Fruit fly (Drosophila melanogaster) whole organism: Measurements from ENCODE around the gene Atox1.
A peak's percentile ranks its signal among the peaks of the same experiment; 100 is the strongest.

ENCODE experiments used
- CG8478 ChIP-seq: fragments of >200 bp; optimal IDR thresholded peaks from 2 replicates; lab custom pipeline; 2018; ENCODE audit warnings: inconsistent platforms
- Dll ChIP-seq: fragments of >200 bp; optimal IDR thresholded peaks from 2 replicates; lab custom pipeline; 2017
- EcR ChIP-seq, 2 experiments: fragments of >200 bp; optimal IDR thresholded peaks; 2 replicates each; lab custom pipeline; 2017; ENCODE audit warnings: missing biosample characterization in 2 of 2, missing genetic modification characterization in 2 of 2, missing genetic modification reagents in 2 of 2
- pan ChIP-seq: fragments of >200 bp; optimal IDR thresholded peaks from 2 replicates; lab custom pipeline; 2017
- psq ChIP-seq: fragments of >200 bp; optimal IDR thresholded peaks from 2 replicates; lab custom pipeline; 2017
- usp ChIP-seq: fragments of >200 bp; optimal IDR thresholded peaks from 2 replicates; lab custom pipeline; 2017; ENCODE audit warnings: missing biosample characterization, missing genetic modification characterization, mixed read lengths

The Atox1 gene

DNA sequence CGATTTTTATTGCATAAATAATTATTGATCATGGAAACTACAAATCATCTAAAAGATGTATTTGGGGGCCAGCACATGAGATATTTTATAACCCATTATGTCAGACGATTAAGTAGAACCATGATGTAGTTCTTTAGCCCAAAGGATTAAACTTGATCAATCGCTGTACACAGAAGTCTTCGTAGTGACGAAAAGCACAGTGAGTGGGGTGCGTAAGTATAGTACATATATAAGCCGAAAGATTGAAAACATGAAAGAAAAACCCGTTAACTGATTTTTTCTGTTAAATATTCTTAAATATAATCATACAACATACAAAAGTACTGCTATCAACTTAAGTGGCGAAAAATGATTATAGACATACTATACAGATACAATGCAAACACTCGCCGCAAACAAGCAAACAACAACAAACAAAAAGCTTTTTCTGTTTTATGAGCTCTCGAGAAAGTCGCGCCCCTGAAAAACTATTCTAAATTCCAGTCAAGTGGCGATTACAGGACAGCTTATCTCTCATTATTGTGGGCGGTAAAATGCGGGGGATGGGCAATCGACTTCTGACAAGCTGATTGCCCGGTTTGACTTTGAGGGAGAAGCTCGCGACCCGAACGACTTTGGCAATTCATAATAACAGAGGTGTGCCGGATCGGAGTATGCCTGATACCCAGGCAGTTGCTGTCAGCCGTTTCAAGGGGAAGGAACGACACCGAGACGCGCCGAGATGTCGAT lies 4.4 kb upstream of the Atox1 start, which contains the start of gene CG32444:
TSS of gene CG32444 (plus strand) at position 683 of the 729 bp plus-strand sequence.
- no peak for TF ChIP-seq pan (lab: Kevin White, UChicago)
- TF ChIP-seq CG8478 = no peak
- no peak for TF ChIP-seq psq

DNA sequence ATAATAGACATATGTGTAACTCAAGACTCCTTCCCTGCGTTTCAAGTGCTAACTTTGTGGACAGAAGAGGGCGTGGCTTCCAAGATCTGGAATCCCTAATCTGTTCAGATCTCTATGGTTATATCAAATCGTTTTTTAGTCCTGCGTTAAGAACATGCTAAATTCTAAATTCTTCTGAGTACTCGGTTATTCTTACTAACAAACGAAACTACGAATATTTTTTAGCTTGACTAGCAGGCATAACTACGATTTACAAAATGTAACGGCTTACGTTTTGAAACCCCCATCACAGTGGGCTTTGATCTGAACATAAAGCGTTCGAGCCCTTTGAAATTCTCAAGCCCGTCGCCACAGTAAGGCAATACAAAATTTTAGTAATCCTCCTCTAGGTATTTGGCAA lies 1.7 kb upstream of the Atox1 start, which contains the start of gene CG32445:
TSS of gene CG32445 (plus strand) at position 301 of the 400 bp plus-strand sequence.
- TF ChIP-seq psq (no peak), CG8478 (no peak), EcR (GFP tag; optimal IDR thresholded peaks at IDR 0.05; lab: Kevin White, UChicago) (no peak)

- TF ChIP-seq CG8478 (no peak), Dll (lab: Kevin White, UChicago) (no peak), usp (GFP tag; lab: Kevin White, UChicago) (no peak), psq (no peak), EcR (GFP tag; optimal IDR thresholded peaks at IDR 0.05; lab: Kevin White, UChicago) (no peak), pan (lab: Kevin White, UChicago) (no peak)
These were observed 2.2 kb downstream of the Atox1 start for dm6 chr3L:21642908-21643572.

dm6 chr3L:21644176-21644575 lies 3.4 kb downstream of the Atox1 start:
- TF ChIP-seq psq (no peak), usp (GFP tag; lab: Kevin White, UChicago) (no peak), pan (lab: Kevin White, UChicago) (no peak), CG8478 (no peak), EcR (GFP tag; optimal IDR thresholded peaks at IDR 0.05; lab: Kevin White, UChicago) (peak in 1 of 2 experiments; percentile 79), Dll (lab: Kevin White, UChicago) (no peak)

DNA sequence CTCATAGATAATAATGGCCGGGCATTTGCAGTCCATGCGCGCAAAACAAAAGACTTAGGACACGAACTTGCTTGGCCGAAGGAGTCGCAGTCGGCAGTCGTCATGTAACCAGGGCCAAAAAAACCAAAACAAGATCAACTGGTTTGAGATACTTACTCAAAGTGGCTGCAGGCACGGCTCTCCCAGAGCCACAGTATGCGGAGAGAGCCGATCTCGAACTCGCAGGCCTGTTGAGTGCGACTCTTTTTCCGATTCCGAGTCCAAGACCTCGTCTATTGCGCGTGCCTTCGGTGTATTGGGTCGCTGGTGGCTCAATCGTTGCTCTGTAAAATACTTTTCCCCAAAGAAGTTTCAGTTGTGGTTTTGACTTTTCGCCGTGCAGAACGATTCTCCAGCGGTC lies 3.8 kb downstream of the Atox1 start, which contains the start of gene CG43980:
TSS of gene CG43980 (plus strand) at position 352 of the 400 bp plus-strand sequence.
- TF ChIP-seq EcR (GFP tag; optimal IDR thresholded peaks at IDR 0.05; lab: Kevin White, UChicago) (no peak), pan (lab: Kevin White, UChicago) (no peak), usp (GFP tag; lab: Kevin White, UChicago) (no peak), Dll (lab: Kevin White, UChicago) (no peak), CG8478 (no peak), psq (no peak)

DNA sequence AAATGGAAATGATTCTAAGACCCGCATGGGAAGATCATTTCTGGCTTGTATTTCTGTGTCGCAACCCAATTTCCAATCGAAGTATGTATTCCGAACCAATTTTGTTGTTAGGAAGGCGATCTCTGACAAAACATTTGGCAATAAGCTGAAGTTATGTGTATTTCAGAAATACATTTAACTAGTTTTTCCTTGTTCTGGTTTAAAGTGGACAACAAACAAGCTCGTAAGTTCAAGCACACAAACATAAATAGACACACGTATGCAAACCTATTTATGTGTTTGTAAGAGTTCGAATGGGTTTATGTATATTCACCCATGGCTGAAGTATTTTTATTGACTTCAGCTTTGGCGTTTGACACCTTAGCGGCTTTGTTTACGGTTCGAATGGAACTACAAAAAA lies 5.1 kb downstream of the Atox1 start:
- TF ChIP-seq EcR (GFP tag; optimal IDR thresholded peaks at IDR 0.05; lab: Kevin White, UChicago) = no peak
- no peak for TF ChIP-seq psq
- no peak for TF ChIP-seq CG8478
- TF ChIP-seq Dll (lab: Kevin White, UChicago) = no peak
- no peak for TF ChIP-seq pan (lab: Kevin White, UChicago)
- no peak for TF ChIP-seq usp (GFP tag; lab: Kevin White, UChicago)

- TF ChIP-seq Dll (lab: Kevin White, UChicago) = no peak
- no peak for TF ChIP-seq pan (lab: Kevin White, UChicago)
- TF ChIP-seq usp (GFP tag; lab: Kevin White, UChicago) = no peak
- TF ChIP-seq CG8478 = no peak
- TF ChIP-seq EcR (GFP tag; optimal IDR thresholded peaks at IDR 0.05; lab: Kevin White, UChicago) = no peak
- TF ChIP-seq psq = no peak
These were observed 7.1 kb downstream of the Atox1 start for dm6 chr3L:21647853-21648252.

DNA sequence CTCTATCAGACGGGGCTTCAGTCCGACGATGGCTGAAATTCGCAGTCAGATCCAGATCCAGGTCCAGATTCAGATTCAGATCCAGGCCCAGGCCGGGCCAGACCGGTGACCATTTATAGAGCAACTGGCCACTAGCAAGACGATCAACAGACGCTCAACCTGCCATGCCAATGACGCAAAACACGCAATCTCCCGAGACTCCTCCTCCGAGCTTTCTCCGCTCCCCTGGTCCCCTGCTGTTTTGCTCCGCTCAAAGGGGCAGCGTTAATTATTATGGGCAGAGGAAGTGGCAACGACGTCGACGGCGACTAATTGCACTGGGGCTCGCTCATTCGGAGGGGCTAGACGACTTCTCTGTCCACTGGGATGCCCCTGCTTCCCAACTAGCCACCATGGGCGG lies 10.6 kb downstream of the Atox1 start:
- no peak for TF ChIP-seq CG8478
- no peak for TF ChIP-seq pan (lab: Kevin White, UChicago)
- TF ChIP-seq usp (GFP tag; lab: Kevin White, UChicago) = no peak
- TF ChIP-seq Dll (lab: Kevin White, UChicago) = no peak
- no peak for TF ChIP-seq EcR (GFP tag; optimal IDR thresholded peaks at IDR 0.05; lab: Kevin White, UChicago)
- TF ChIP-seq psq = no peak

- TF ChIP-seq EcR (GFP tag; optimal IDR thresholded peaks at IDR 0.05; lab: Kevin White, UChicago) = no peak
- TF ChIP-seq usp (GFP tag; lab: Kevin White, UChicago) = no peak
- no peak for TF ChIP-seq Dll (lab: Kevin White, UChicago)
- TF ChIP-seq psq = no peak
- no peak for TF ChIP-seq CG8478
- TF ChIP-seq pan (lab: Kevin White, UChicago) = no peak
These were observed 11.3 kb downstream of the Atox1 start for dm6 chr3L:21652124-21652523.

DNA sequence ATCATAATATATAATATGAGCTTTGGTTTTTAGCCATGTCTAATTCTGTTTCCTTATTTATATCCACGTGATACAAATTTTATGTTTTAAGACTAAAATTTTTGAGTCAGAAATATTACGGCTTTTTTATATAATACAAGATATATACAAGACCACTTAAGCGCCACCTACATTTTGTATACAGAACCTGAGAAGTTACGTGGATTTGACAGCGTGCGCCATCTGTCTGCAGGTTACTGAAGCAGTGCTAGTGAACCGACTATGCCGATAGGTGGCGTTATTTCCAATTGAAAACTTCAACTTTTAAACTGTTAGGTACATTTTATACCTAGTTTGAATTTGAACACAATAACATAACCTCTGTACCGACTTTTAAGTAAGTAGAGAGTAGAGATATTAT lies 12.0 kb downstream of the Atox1 start:
- TF ChIP-seq pan (lab: Kevin White, UChicago) (no peak), psq (no peak), EcR (GFP tag; optimal IDR thresholded peaks at IDR 0.05; lab: Kevin White, UChicago) (no peak), usp (GFP tag; lab: Kevin White, UChicago) (no peak), Dll (lab: Kevin White, UChicago) (no peak), CG8478 (no peak)

dm6 chr3L:21666880-21667279 lies 26.1 kb downstream of the Atox1 start, which contains the start of gene Cpr78E:
Gene Cpr78E (minus strand): TSS chr3L:21666980.
- no peak for TF ChIP-seq pan (lab: Kevin White, UChicago)
- no peak for TF ChIP-seq usp (GFP tag; lab: Kevin White, UChicago)
- no peak for TF ChIP-seq CG8478
- no peak for TF ChIP-seq Dll (lab: Kevin White, UChicago)
- TF ChIP-seq psq = no peak
- TF ChIP-seq EcR (GFP tag; optimal IDR thresholded peaks at IDR 0.05; lab: Kevin White, UChicago) = no peak

DNA sequence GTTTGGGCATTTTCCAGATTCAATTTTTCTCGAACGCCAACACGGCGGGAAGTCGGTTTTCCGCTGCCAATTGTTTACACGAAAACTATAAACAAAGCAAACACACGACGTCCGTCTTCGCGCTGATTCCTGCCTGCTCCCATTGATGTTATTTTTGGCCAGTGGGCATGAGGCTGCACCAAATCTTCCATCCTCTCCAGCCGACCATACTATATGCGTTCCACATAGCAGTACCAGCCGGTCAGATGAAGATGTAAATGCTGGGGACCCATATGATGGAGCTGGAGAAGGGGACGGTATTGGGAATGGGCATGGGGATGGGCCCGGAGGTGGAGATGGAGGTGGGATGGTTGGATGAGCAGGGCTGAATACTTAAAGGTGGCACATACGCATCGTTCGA lies 26.7 kb downstream of the Atox1 start:
- no peak for TF ChIP-seq pan (lab: Kevin White, UChicago)
- no peak for TF ChIP-seq psq
- no peak for TF ChIP-seq usp (GFP tag; lab: Kevin White, UChicago)
- no peak for TF ChIP-seq Dll (lab: Kevin White, UChicago)
- no peak for TF ChIP-seq CG8478
- no peak for TF ChIP-seq EcR (GFP tag; optimal IDR thresholded peaks at IDR 0.05; lab: Kevin White, UChicago)
